Worm (Caenorhabditis elegans) whole organism, young adult: ENCODE results near the gene rpn-5.

Experiments used
- B0019.2 ChIP-seq: fragments of 200-800 bp; sonication (Bioruptor generic); conservative IDR thresholded peaks from 2 replicates; pipeline ENCODE4 v1.3.6; 2022; ENCODE audit warnings: missing genetic modification reagents, missing genetic modification characterization, missing compliant biosample characterization
- B0336.3 ChIP-seq: fragments of 200-800 bp; sonication (Bioruptor generic); IDR thresholded peaks from 2 replicates; pipeline ENCODE4 v1.3.6; 2022; ENCODE audit warnings: missing genetic modification characterization, missing compliant biosample characterization
- F22D6.2 ChIP-seq: sonication (generic microtip); optimal IDR thresholded peaks from 2 replicates; lab custom pipeline; 2016; ENCODE audit warnings: mild to moderate bottlenecking, missing genetic modification characterization, missing compliant biosample characterization
- F52B5.7 ChIP-seq: sonication (generic microtip); optimal IDR thresholded peaks from 2 replicates; lab custom pipeline; 2016; ENCODE audit warnings: mild to moderate bottlenecking, missing genetic modification characterization, missing compliant biosample characterization
- F55B11.4 ChIP-seq: sonication (generic microtip); optimal IDR thresholded peaks from 2 replicates; lab custom pipeline; 2016; ENCODE audit warnings: missing compliant biosample characterization, missing genetic modification characterization, borderline replicate concordance; ENCODE audit not compliant: insufficient read depth
- F57C9.4 ChIP-seq: sonication (generic microtip); optimal IDR thresholded peaks from 2 replicates; lab custom pipeline; 2017; ENCODE audit warnings: mild to moderate bottlenecking, missing genetic modification characterization, missing compliant biosample characterization
- T07F8.4 ChIP-seq: sonication (generic microtip); optimal IDR thresholded peaks from 2 replicates; lab custom pipeline; 2016; ENCODE audit warnings: mild to moderate bottlenecking, missing genetic modification characterization, moderate library complexity, missing compliant biosample characterization
- Y67H2A.10 ChIP-seq: fragments of 200-800 bp; sonication (Bioruptor generic); conservative IDR thresholded peaks from 2 replicates; pipeline ENCODE4 v1.3.6; 2022; ENCODE audit warnings: missing genetic modification reagents, missing genetic modification characterization, missing compliant biosample characterization
- Y95B8A.8 ChIP-seq: fragments of 200-800 bp; sonication (Bioruptor generic); IDR thresholded peaks from 2 replicates; pipeline ENCODE4 v1.3.6; 2022; ENCODE audit warnings: missing genetic modification reagents, missing genetic modification characterization, missing compliant biosample characterization
- akir-1 ChIP-seq: fragments of 200-800 bp; sonication (Bioruptor generic); optimal IDR thresholded peaks from 2 replicates; lab custom pipeline; 2018; ENCODE audit warnings: mild to moderate bottlenecking, missing genetic modification characterization, moderate library complexity, missing compliant biosample characterization
- aptf-2 ChIP-seq: fragments of 200-800 bp; sonication (Bioruptor generic); conservative IDR thresholded peaks from 2 replicates; pipeline ENCODE4 v1.3.6; 2022; ENCODE audit warnings: missing genetic modification reagents, missing genetic modification characterization, missing compliant biosample characterization
- bed-1 ChIP-seq: fragments of 200-800 bp; sonication (Bioruptor generic); IDR thresholded peaks from 2 replicates; pipeline ENCODE4 v1.3.6; 2022; ENCODE audit warnings: missing genetic modification reagents, missing genetic modification characterization, missing compliant biosample characterization
- cebp-1 ChIP-seq, 2 experiments: fragments of 200-800 bp in 1 of 2; sonication (Bioruptor generic) in 1 of 2; sonication (generic microtip) in 1 of 2; IDR thresholded peaks in 1 of 2; optimal IDR thresholded peaks in 1 of 2; 2 replicates each; pipeline versions ENCODE4 v1.3.6 to Lab custom; 2017 to 2022; ENCODE audit warnings: missing compliant biosample characterization in 2 of 2, missing genetic modification characterization in 2 of 2, mild to moderate bottlenecking in 1 of 2, missing genetic modification reagents in 1 of 2, moderate library complexity in 1 of 2
- ceh-40 ChIP-seq: fragments of 200-800 bp; sonication (Bioruptor generic); IDR thresholded peaks from 2 replicates; pipeline ENCODE4 v1.3.6; 2022; ENCODE audit warnings: missing genetic modification characterization, missing compliant biosample characterization
- ceh-79 ChIP-seq: sonication (generic microtip); optimal IDR thresholded peaks from 2 replicates; lab custom pipeline; 2017; ENCODE audit warnings: mild to moderate bottlenecking, missing genetic modification characterization, missing compliant biosample characterization
- die-1 ChIP-seq: sonication (generic microtip); optimal IDR thresholded peaks from 2 replicates; lab custom pipeline; 2016; ENCODE audit warnings: missing genotype, mild to moderate bottlenecking, missing genetic modification characterization, missing compliant biosample characterization
- dox-1 ChIP-seq: fragments of 200-800 bp; sonication (Bioruptor generic); IDR thresholded peaks from 2 replicates; pipeline ENCODE4 v1.3.6; 2022; ENCODE audit warnings: missing genetic modification reagents, missing genetic modification characterization, missing compliant biosample characterization
- efl-1 ChIP-seq: fragments of 150-350 bp; optimal IDR thresholded peaks from 2 replicates; lab custom pipeline; 2014; ENCODE audit warnings: missing biosample characterization, missing genetic modification reagents, missing genetic modification characterization
- ets-4 ChIP-seq: fragments of 200-800 bp; sonication (Bioruptor generic); optimal IDR thresholded peaks from 2 replicates; lab custom pipeline; 2018; ENCODE audit warnings: mild to moderate bottlenecking, missing genetic modification characterization, missing compliant biosample characterization
- fkh-3 ChIP-seq: sonication (generic microtip); optimal IDR thresholded peaks from 2 replicates; lab custom pipeline; 2016; ENCODE audit warnings: mild to moderate bottlenecking, missing genetic modification characterization, missing compliant biosample characterization
- gei-17 ChIP-seq: fragments of 200-800 bp; sonication (Bioruptor generic); optimal IDR thresholded peaks from 2 replicates; lab custom pipeline; 2018; ENCODE audit warnings: mild to moderate bottlenecking, missing genetic modification characterization, missing compliant biosample characterization
- him-1 ChIP-seq: sonication (generic microtip); optimal IDR thresholded peaks from 2 replicates; lab custom pipeline; 2016; ENCODE audit warnings: missing genotype, missing genetic modification reagents, missing genetic modification characterization, missing compliant biosample characterization
- hlh-26 ChIP-seq: fragments of 200-800 bp; sonication (Bioruptor generic); conservative IDR thresholded peaks from 2 replicates; pipeline ENCODE4 v1.3.6; 2022; ENCODE audit warnings: missing genetic modification reagents, missing genetic modification characterization, missing compliant biosample characterization
- hmg-1.2 ChIP-seq: fragments of 200-800 bp; sonication (Bioruptor generic); IDR thresholded peaks from 2 replicates; pipeline ENCODE4 v1.3.6; 2022; ENCODE audit warnings: missing genetic modification reagents, missing genetic modification characterization, missing compliant biosample characterization
- hsf-1 ChIP-seq: fragments of 200-800 bp; sonication (Bioruptor generic); IDR thresholded peaks from 2 replicates; pipeline ENCODE4 v1.3.6; 2022; ENCODE audit warnings: missing genetic modification reagents, missing genetic modification characterization, missing compliant biosample characterization
- lir-1 ChIP-seq: fragments of 200-800 bp; sonication (Bioruptor generic); conservative IDR thresholded peaks from 2 replicates; pipeline ENCODE4 v1.3.6; 2022; ENCODE audit warnings: missing genetic modification reagents, missing genetic modification characterization, missing compliant biosample characterization
- lsy-27 ChIP-seq: sonication (generic microtip); optimal IDR thresholded peaks from 2 replicates; lab custom pipeline; 2017; ENCODE audit warnings: missing genetic modification characterization, mild to moderate bottlenecking, missing compliant biosample characterization, antibody characterized with exemption, missing genotype, borderline replicate concordance; ENCODE audit not compliant: insufficient read depth
- madf-10 ChIP-seq: sonication (generic microtip); optimal IDR thresholded peaks from 2 replicates; lab custom pipeline; 2016; ENCODE audit warnings: mild to moderate bottlenecking, missing genetic modification characterization, missing compliant biosample characterization
- madf-3 ChIP-seq: fragments of 200-800 bp; sonication (Bioruptor generic); IDR thresholded peaks from 2 replicates; pipeline ENCODE4 v1.3.6; 2022; ENCODE audit warnings: missing genetic modification reagents, missing genetic modification characterization, missing compliant biosample characterization
- madf-6 ChIP-seq: fragments of 200-800 bp; sonication (Bioruptor generic); IDR thresholded peaks from 2 replicates; pipeline ENCODE4 v1.3.6; 2022; ENCODE audit warnings: missing genetic modification reagents, missing genetic modification characterization, missing compliant biosample characterization
- madf-8 ChIP-seq: fragments of 200-800 bp; sonication (Bioruptor generic); conservative IDR thresholded peaks from 2 replicates; pipeline ENCODE4 v1.3.6; 2022; ENCODE audit warnings: missing genetic modification reagents, missing genetic modification characterization, missing compliant biosample characterization
- mel-28 ChIP-seq: sonication (generic microtip); optimal IDR thresholded peaks from 2 replicates; lab custom pipeline; 2016; ENCODE audit warnings: borderline replicate concordance, mild to moderate bottlenecking, missing genetic modification characterization, missing compliant biosample characterization
- nfyb-1 ChIP-seq: fragments of 200-800 bp; sonication (Bioruptor generic); IDR thresholded peaks from 2 replicates; pipeline ENCODE4 v1.3.6; 2022; ENCODE audit warnings: missing genetic modification reagents, missing genetic modification characterization, missing compliant biosample characterization
- nhr-120 ChIP-seq: fragments of 200-800 bp; sonication (Bioruptor generic); IDR thresholded peaks from 2 replicates; pipeline ENCODE4 v1.3.6; 2022; ENCODE audit warnings: missing genetic modification characterization, missing compliant biosample characterization
- nhr-27 ChIP-seq: fragments of 200-800 bp; sonication (Bioruptor generic); optimal IDR thresholded peaks from 2 replicates; lab custom pipeline; 2018; ENCODE audit warnings: mild to moderate bottlenecking, missing genetic modification characterization, moderate library complexity, missing compliant biosample characterization
- rcor-1 ChIP-seq: fragments of 200-800 bp; sonication (Bioruptor generic); IDR thresholded peaks from 2 replicates; pipeline ENCODE4 v1.3.6; 2022; ENCODE audit warnings: missing genetic modification reagents, missing genetic modification characterization, missing compliant biosample characterization
- repo-1 ChIP-seq: sonication (generic microtip); optimal IDR thresholded peaks from 2 replicates; lab custom pipeline; 2017; ENCODE audit warnings: mild to moderate bottlenecking, missing genetic modification characterization, missing compliant biosample characterization
- rpc-1 ChIP-seq, 2 experiments: fragments of 150-350 bp in 1 of 2; sonication (generic microtip) in 1 of 2; optimal IDR thresholded peaks; 2 replicates each; lab custom pipeline; 2014 to 2018; ENCODE audit warnings: missing biosample characterization in 1 of 2, missing genetic modification characterization in 1 of 2, missing genetic modification reagents in 1 of 2, missing genotype in 1 of 2
- snpc-4 ChIP-seq, 5 experiments: fragments of 150-350 bp in 1 of 5; sonication (generic microtip) in 4 of 5; optimal IDR thresholded peaks; 2 replicates each; lab custom pipeline; 2014 to 2018; ENCODE audit warnings: missing genetic modification characterization in 5 of 5, missing biosample characterization in 3 of 5, antibody characterized with exemption in 2 of 5, mild to moderate bottlenecking in 2 of 5, missing compliant biosample characterization in 2 of 5, missing genotype in 2 of 5, moderate library complexity in 2 of 5, missing genetic modification reagents in 1 of 5
- sptf-2 ChIP-seq: fragments of 200-800 bp; sonication (Bioruptor generic); optimal IDR thresholded peaks from 2 replicates; lab custom pipeline; 2018; ENCODE audit warnings: mild to moderate bottlenecking, missing genetic modification characterization, missing compliant biosample characterization
- tbx-9 ChIP-seq: sonication (generic microtip); optimal IDR thresholded peaks from 2 replicates; lab custom pipeline; 2016; ENCODE audit warnings: borderline replicate concordance, missing genetic modification characterization, inconsistent platforms, missing compliant biosample characterization
- unc-130 ChIP-seq: sonication (generic microtip); optimal IDR thresholded peaks from 2 replicates; lab custom pipeline; 2016; ENCODE audit warnings: missing genetic modification reagents, missing genetic modification characterization, missing compliant biosample characterization
- zfh-2 ChIP-seq: fragments of 200-800 bp; sonication (Bioruptor generic); conservative IDR thresholded peaks from 2 replicates; pipeline ENCODE4 v1.3.6; 2022; ENCODE audit warnings: missing genetic modification reagents, missing genetic modification characterization, missing compliant biosample characterization
- zim-3 ChIP-seq: sonication (generic microtip); optimal IDR thresholded peaks from 2 replicates; lab custom pipeline; 2017; ENCODE audit warnings: mild to moderate bottlenecking, missing genetic modification characterization, moderate library complexity, missing compliant biosample characterization
- ztf-22 ChIP-seq: fragments of 200-800 bp; sonication (Bioruptor generic); optimal IDR thresholded peaks from 2 replicates; lab custom pipeline; 2018; ENCODE audit warnings: mild to moderate bottlenecking, missing genetic modification characterization, moderate library complexity, missing compliant biosample characterization
- ztf-26 ChIP-seq: sonication (generic microtip); optimal IDR thresholded peaks from 2 replicates; lab custom pipeline; 2017; ENCODE audit warnings: missing genetic modification characterization, missing compliant biosample characterization
- ztf-3 ChIP-seq: fragments of 200-800 bp; sonication (Bioruptor generic); optimal IDR thresholded peaks from 2 replicates; lab custom pipeline; 2018; ENCODE audit warnings: mild to moderate bottlenecking, missing genetic modification characterization, missing compliant biosample characterization

The rpn-5 gene

ce11 chrII:4706359-4706871 lies 8.2 kb upstream of the rpn-5 start, which contains the start of the genes F10G7.9 and tsn-1 (continued):
- TF ChIP-seq him-1 (tag; lab: Kevin White, UChicago) = no peak
- TF ChIP-seq akir-1 (GFP tag; lab: Kevin White, UChicago) = no peak
- TF ChIP-seq ets-4 (GFP tag; lab: Kevin White, UChicago) = no peak
- no peak for TF ChIP-seq nhr-27 (tag; lab: Kevin White, UChicago)
- no peak for TF ChIP-seq aptf-2 (GFP tag; lab: Robert Waterston, UW)
- no peak for TF ChIP-seq zim-3 (tag; lab: Kevin White, UChicago)
- no peak for TF ChIP-seq lsy-27
- no peak for TF ChIP-seq tbx-9 (tag; lab: Kevin White, UChicago)
- no peak for TF ChIP-seq rcor-1 (GFP tag; lab: Robert Waterston, UW)
- peak; percentile 14; the same call in 1 of the 2 replicates for TF ChIP-seq madf-8 (GFP tag; lab: Robert Waterston, UW)
- TF ChIP-seq snpc-4 (GFP tag; optimal IDR thresholded peaks at IDR 0.05; lab: Kevin White, UChicago) = no peak
- peak in 3 of 4 experiments; percentile 7 to 53 (median 28) for TF ChIP-seq snpc-4 (tag; optimal IDR thresholded peaks at IDR 0.05; lab: Kevin White, UChicago)
- no peak for TF ChIP-seq T07F8.4 (tag; lab: Kevin White, UChicago)
- no peak for TF ChIP-seq rpc-1 (optimal IDR thresholded peaks at IDR 0.05; lab: Kevin White, UChicago)
- no peak for TF ChIP-seq rpc-1 (tag; optimal IDR thresholded peaks at IDR 0.05; lab: Kevin White, UChicago)
- TF ChIP-seq F57C9.4 (tag; lab: Kevin White, UChicago) = no peak
- TF ChIP-seq madf-3 (GFP tag; lab: Robert Waterston, UW) = no peak
- no peak for TF ChIP-seq ceh-79 (tag; lab: Kevin White, UChicago)
- no peak for TF ChIP-seq unc-130 (GFP tag; lab: Kevin White, UChicago)
- no peak for TF ChIP-seq madf-10 (tag; lab: Kevin White, UChicago)
- no peak for TF ChIP-seq hlh-26 (GFP tag; lab: Robert Waterston, UW)
- TF ChIP-seq ztf-3 = no peak
- TF ChIP-seq B0336.3 (GFP tag; lab: Robert Waterston, UW) = no peak
- TF ChIP-seq efl-1 (GFP tag; lab: Kevin White, UChicago) = peak; percentile 40
- peak; percentile 88 for TF ChIP-seq dox-1 (GFP tag; lab: Robert Waterston, UW)
- no peak for TF ChIP-seq gei-17 (GFP tag; lab: Kevin White, UChicago)
- no peak for TF ChIP-seq ztf-22 (GFP tag; lab: Kevin White, UChicago)
- TF ChIP-seq fkh-3 (tag; lab: Kevin White, UChicago) = no peak
- no peak for TF ChIP-seq ztf-26 (tag; lab: Kevin White, UChicago)
- TF ChIP-seq madf-6 (GFP tag; lab: Robert Waterston, UW) = peak; percentile 76
- TF ChIP-seq Y95B8A.8 (GFP tag; lab: Robert Waterston, UW) = no peak
- no peak for TF ChIP-seq ceh-40 (GFP tag; lab: Robert Waterston, UW)
- TF ChIP-seq bed-1 (GFP tag; lab: Robert Waterston, UW) = no peak
- no peak for TF ChIP-seq zfh-2
- peak; percentile 33; the same call in 1 of the 2 replicates for TF ChIP-seq nfyb-1
- TF ChIP-seq F52B5.7 = no peak
- no peak for TF ChIP-seq Y67H2A.10 (GFP tag; lab: Robert Waterston, UW)
- TF ChIP-seq mel-28 = no peak
- no peak for TF ChIP-seq B0019.2 (GFP tag; lab: Robert Waterston, UW)
- TF ChIP-seq F22D6.2 (tag; lab: Kevin White, UChicago) = no peak
- no peak for TF ChIP-seq die-1 (tag; lab: Kevin White, UChicago)
- no peak for TF ChIP-seq F55B11.4
- no peak for TF ChIP-seq sptf-2
- no peak for TF ChIP-seq nhr-120 (GFP tag; lab: Robert Waterston, UW)
- TF ChIP-seq cebp-1 (GFP tag; IDR thresholded peaks at IDR 0.05; lab: Robert Waterston, UW) = no peak
- peak; percentile 38 for TF ChIP-seq cebp-1 (tag; optimal IDR thresholded peaks at IDR 0.05; lab: Kevin White, UChicago)
- no peak for TF ChIP-seq repo-1 (tag; lab: Kevin White, UChicago)
- TF ChIP-seq hmg-1.2 (GFP tag; lab: Robert Waterston, UW) = peak; percentile 79
- no peak for TF ChIP-seq hsf-1
- no peak for TF ChIP-seq lir-1 (GFP tag; lab: Robert Waterston, UW)
